Worm (Caenorhabditis elegans): Measurements from ENCODE around the gene clc-5.

- no peak for TF ChIP-seq ama-1 (optimal IDR thresholded peaks at IDR 0.05)
- TF ChIP-seq hmg-4 (GFP tag; optimal IDR thresholded peaks at IDR 0.05), result no peak
- TF ChIP-seq hmbx-1 (tag; optimal IDR thresholded peaks at IDR 0.05), result no peak
- TF ChIP-seq pes-1 (GFP tag; IDR thresholded peaks at IDR 0.05), result no peak
- no peak for TF ChIP-seq tra-4 (tag; optimal IDR thresholded peaks at IDR 0.05)
These were observed 12.4 kb downstream of the clc-5 start for ce11 chrX:7445734-7446133.
